Fruit fly (Drosophila melanogaster) whole organism, embryonic: ENCODE data around the gene Pif1.
A peak's percentile ranks its signal among the peaks of the same experiment; 100 is the strongest.

Source experiments
- Asciz ChIP-seq: fragments of 200-800 bp; sonication (Bioruptor generic); optimal IDR thresholded peaks from 2 replicates; lab custom pipeline; 2017; ENCODE audit warnings: missing biosample characterization, mild to moderate bottlenecking, missing genetic modification characterization, missing genetic modification reagents
- Bgb ChIP-seq: fragments of 200-800 bp; sonication (Bioruptor generic); IDR thresholded peaks from 2 replicates; pipeline ENCODE4 v1.3.6; 2022; ENCODE audit warnings: missing biosample characterization, missing genetic modification characterization; ENCODE audit not compliant: partially characterized antibody
- CG10209 ChIP-seq: fragments of 200-800 bp; sonication (Bioruptor generic); optimal IDR thresholded peaks from 3 replicates; lab custom pipeline; 2017; ENCODE audit warnings: missing biosample characterization, mild to moderate bottlenecking, missing genetic modification characterization, missing genetic modification reagents
- CG10654 ChIP-seq: fragments of 200-800 bp; sonication (Bioruptor generic); optimal IDR thresholded peaks from 2 replicates; lab custom pipeline; 2016; ENCODE audit warnings: missing biosample characterization, missing genetic modification characterization
- CG10979 ChIP-seq: fragments of 200-800 bp; sonication (Bioruptor generic); optimal IDR thresholded peaks from 2 replicates; lab custom pipeline; 2018; ENCODE audit warnings: missing biosample characterization, mild to moderate bottlenecking, missing genetic modification characterization, moderate library complexity
- CG11456 ChIP-seq: fragments of 200-800 bp; sonication (Bioruptor generic); IDR thresholded peaks from 3 replicates; pipeline ENCODE4 v1.3.6; 2022; ENCODE audit warnings: missing biosample characterization, missing genetic modification characterization
- CG12236 ChIP-seq: fragments of 200-800 bp; sonication (Bioruptor generic); optimal IDR thresholded peaks from 2 replicates; lab custom pipeline; 2016; ENCODE audit warnings: missing biosample characterization, missing genetic modification characterization
- CG13123 ChIP-seq: fragments of 200-800 bp; sonication (Bioruptor generic); optimal IDR thresholded peaks from 2 replicates; lab custom pipeline; 2016; ENCODE audit warnings: missing biosample characterization, missing genetic modification characterization
- CG13287 ChIP-seq: fragments of 200-800 bp; sonication (Bioruptor generic); IDR thresholded peaks from 2 replicates; pipeline ENCODE4 v1.3.6; 2022; ENCODE audit warnings: missing biosample characterization, missing genetic modification characterization; ENCODE audit not compliant: partially characterized antibody
- CG13296 ChIP-seq: fragments of 200-800 bp; sonication (Bioruptor generic); optimal IDR thresholded peaks from 3 replicates; lab custom pipeline; 2018; ENCODE audit warnings: missing biosample characterization, mild to moderate bottlenecking, missing genetic modification characterization
- CG15696 ChIP-seq: fragments of 200-800 bp; sonication (Bioruptor generic); optimal IDR thresholded peaks from 2 replicates; lab custom pipeline; 2019; ENCODE audit warnings: missing biosample characterization, mild to moderate bottlenecking, missing genetic modification characterization, moderate library complexity
- CG30403 ChIP-seq: fragments of 200-800 bp; sonication (Bioruptor generic); optimal IDR thresholded peaks from 3 replicates; lab custom pipeline; 2016; ENCODE audit warnings: missing biosample characterization, missing genetic modification characterization
- CG3838 ChIP-seq: fragments of 200-800 bp; sonication (Bioruptor generic); optimal IDR thresholded peaks from 3 replicates; lab custom pipeline; 2016; ENCODE audit warnings: missing biosample characterization, missing genetic modification characterization
- CG42726 ChIP-seq: fragments of 200-800 bp; sonication (Bioruptor generic); IDR thresholded peaks from 2 replicates; pipeline ENCODE4 v1.3.6; 2022; ENCODE audit warnings: missing biosample characterization, missing genetic modification characterization; ENCODE audit not compliant: partially characterized antibody
- CG5180 ChIP-seq: fragments of 200-800 bp; sonication (Bioruptor generic); optimal IDR thresholded peaks from 3 replicates; lab custom pipeline; 2017; ENCODE audit warnings: missing biosample characterization, missing genetic modification characterization, mild to moderate bottlenecking, moderate library complexity, missing genetic modification reagents
- CG6175 ChIP-seq: fragments of 200-800 bp; sonication (Bioruptor generic); IDR thresholded peaks from 3 replicates; pipeline ENCODE4 v1.3.6; 2022; ENCODE audit warnings: missing biosample characterization, missing genetic modification characterization
- CG8478 ChIP-seq: fragments of >200 bp; optimal IDR thresholded peaks from 2 replicates; lab custom pipeline; 2018
- CG9609 ChIP-seq: fragments of 200-800 bp; sonication (Bioruptor generic); optimal IDR thresholded peaks from 3 replicates; lab custom pipeline; 2016; ENCODE audit warnings: missing biosample characterization, missing genetic modification characterization
- CoRest ChIP-seq: fragments of 200-800 bp; sonication (Bioruptor generic); optimal IDR thresholded peaks from 3 replicates; lab custom pipeline; 2018; ENCODE audit warnings: missing biosample characterization, mild to moderate bottlenecking, missing genetic modification characterization, moderate library complexity
- D ChIP-seq, 2 experiments: fragments of 200-800 bp in 1 of 2; fragments of >200 bp in 1 of 2; sonication (Bioruptor generic) in 1 of 2; optimal IDR thresholded peaks; 2 replicates in 1 of 2; 3 replicates in 1 of 2; lab custom pipeline; 2017; ENCODE audit warnings: mild to moderate bottlenecking in 1 of 2, missing biosample characterization in 1 of 2, missing genetic modification characterization in 1 of 2, missing genetic modification reagents in 1 of 2
- Dbx ChIP-seq: fragments of 200-800 bp; sonication (Bioruptor generic); IDR thresholded peaks from 3 replicates; pipeline ENCODE4 v1.3.6; 2022; ENCODE audit warnings: missing biosample characterization, missing genetic modification characterization
- Dref ChIP-seq: fragments of 200-800 bp; sonication (Bioruptor generic); IDR thresholded peaks from 2 replicates; pipeline ENCODE4 v1.3.6; 2022; ENCODE audit warnings: missing biosample characterization, missing genetic modification characterization
- Gug ChIP-seq: fragments of 200-800 bp; sonication (Bioruptor generic); IDR thresholded peaks from 4 replicates; pipeline ENCODE4 v1.3.6; 2022; ENCODE audit warnings: missing biosample characterization, missing genetic modification characterization
- H2.0 ChIP-seq: fragments of 200-800 bp; sonication (Bioruptor generic); IDR thresholded peaks from 2 replicates; pipeline ENCODE4 v1.3.6; 2022; ENCODE audit warnings: missing biosample characterization, missing genetic modification characterization
- HmgD ChIP-seq: fragments of 200-800 bp; sonication (Bioruptor generic); optimal IDR thresholded peaks from 3 replicates; lab custom pipeline; 2016; ENCODE audit warnings: missing biosample characterization, missing genetic modification characterization
- Nf-YA ChIP-seq: fragments of 200-800 bp; sonication (Bioruptor generic); IDR thresholded peaks from 2 replicates; pipeline ENCODE4 v1.3.6; 2022; ENCODE audit warnings: missing biosample characterization, missing genetic modification characterization
- Ssrp ChIP-seq: fragments of 200-800 bp; sonication (Bioruptor generic); optimal IDR thresholded peaks from 2 replicates; lab custom pipeline; 2018; ENCODE audit warnings: missing biosample characterization, mild to moderate bottlenecking, missing genetic modification characterization, moderate library complexity
- ac ChIP-seq: fragments of 200-800 bp; sonication (Bioruptor generic); optimal IDR thresholded peaks from 3 replicates; lab custom pipeline; 2017; ENCODE audit warnings: missing biosample characterization, mild to moderate bottlenecking, missing genetic modification characterization
- ap ChIP-seq: fragments of 200-800 bp; sonication (Bioruptor generic); IDR thresholded peaks from 2 replicates; pipeline ENCODE4 v1.3.6; 2022; ENCODE audit warnings: missing biosample characterization, missing genetic modification characterization
- bcd ChIP-seq: fragments of 200-800 bp; sonication (Bioruptor generic); optimal IDR thresholded peaks from 2 replicates; lab custom pipeline; 2017; ENCODE audit warnings: missing biosample characterization, mild to moderate bottlenecking, missing genetic modification characterization
- bowl ChIP-seq: fragments of 200-800 bp; sonication (Bioruptor generic); IDR thresholded peaks from 2 replicates; pipeline ENCODE4 v1.3.6; 2022; ENCODE audit warnings: missing biosample characterization, missing genetic modification characterization
- fd64A ChIP-seq: fragments of 200-800 bp; sonication (Bioruptor generic); optimal IDR thresholded peaks from 3 replicates; lab custom pipeline; 2018; ENCODE audit warnings: missing biosample characterization, mild to moderate bottlenecking, missing genetic modification characterization
- gcm ChIP-seq: fragments of 200-800 bp; sonication (Bioruptor generic); optimal IDR thresholded peaks from 2 replicates; lab custom pipeline; 2019; ENCODE audit warnings: missing biosample characterization, mild to moderate bottlenecking, missing genetic modification characterization, moderate library complexity
- h ChIP-seq: fragments of >200 bp; optimal IDR thresholded peaks from 2 replicates; lab custom pipeline; 2017
- hb ChIP-seq: fragments of 200-800 bp; sonication (Bioruptor generic); IDR thresholded peaks from 3 replicates; pipeline ENCODE4 v1.3.6; 2022; ENCODE audit warnings: missing biosample characterization, missing genetic modification characterization; ENCODE audit not compliant: partially characterized antibody
- her ChIP-seq: fragments of 200-800 bp; sonication (Bioruptor generic); optimal IDR thresholded peaks from 2 replicates; lab custom pipeline; 2016; ENCODE audit warnings: missing biosample characterization, missing genetic modification characterization
- hkb ChIP-seq, 2 experiments: fragments of 200-800 bp in 1 of 2; fragments of >200 bp in 1 of 2; sonication (Bioruptor generic) in 1 of 2; IDR thresholded peaks in 1 of 2; optimal IDR thresholded peaks in 1 of 2; 2 replicates each; pipeline versions ENCODE4 v1.3.6 to Lab custom; 2017 to 2022; ENCODE audit warnings: missing biosample characterization in 1 of 2, missing genetic modification characterization in 1 of 2
- mld ChIP-seq: fragments of 200-800 bp; sonication (Bioruptor generic); IDR thresholded peaks from 3 replicates; pipeline ENCODE4 v1.3.6; 2022; ENCODE audit warnings: missing biosample characterization, missing genetic modification characterization; ENCODE audit not compliant: partially characterized antibody
- run ChIP-seq: fragments of 200-800 bp; sonication (Bioruptor generic); optimal IDR thresholded peaks from 3 replicates; lab custom pipeline; 2018; ENCODE audit warnings: missing biosample characterization, mild to moderate bottlenecking, missing genetic modification characterization
- salm ChIP-seq: fragments of 200-800 bp; sonication (Bioruptor generic); optimal IDR thresholded peaks from 2 replicates; lab custom pipeline; 2018; ENCODE audit warnings: missing biosample characterization, mild to moderate bottlenecking, missing genetic modification characterization
- scrt ChIP-seq: fragments of 200-800 bp; sonication (Bioruptor generic); optimal IDR thresholded peaks from 2 replicates; lab custom pipeline; 2018; ENCODE audit warnings: missing biosample characterization, mild to moderate bottlenecking, missing genetic modification characterization, moderate library complexity
- sr ChIP-seq: fragments of 200-800 bp; sonication (Bioruptor generic); IDR thresholded peaks from 3 replicates; pipeline ENCODE4 v1.3.6; 2022; ENCODE audit warnings: missing biosample characterization, missing genetic modification characterization
- stc ChIP-seq: fragments of 200-800 bp; sonication (Bioruptor generic); IDR thresholded peaks from 2 replicates; pipeline ENCODE4 v1.3.6; 2022; ENCODE audit warnings: missing biosample characterization, missing genetic modification characterization
- tap ChIP-seq: fragments of 200-800 bp; optimal IDR thresholded peaks from 3 replicates; lab custom pipeline; 2019; ENCODE audit warnings: missing biosample characterization, mild to moderate bottlenecking, missing genetic modification characterization, moderate library complexity
- vnd ChIP-seq: fragments of 200-800 bp; sonication (Bioruptor generic); IDR thresholded peaks from 3 replicates; pipeline ENCODE4 v1.3.6; 2022; ENCODE audit warnings: missing biosample characterization, missing genetic modification characterization; ENCODE audit not compliant: partially characterized antibody
- zen ChIP-seq: fragments of 200-800 bp; sonication (Bioruptor generic); optimal IDR thresholded peaks from 3 replicates; lab custom pipeline; 2018; ENCODE audit warnings: missing biosample characterization, mild to moderate bottlenecking, missing genetic modification characterization, moderate library complexity
- zfh1 ChIP-seq: fragments of 200-800 bp; sonication (Bioruptor generic); IDR thresholded peaks from 3 replicates; pipeline ENCODE4 v1.3.6; 2022; ENCODE audit warnings: missing biosample characterization, missing genetic modification characterization

The Pif1 gene

dm6 chr2L:3507209-3508164, 37.7 kb upstream of the Pif1 start, which contains the start of gene tim (continued):
- TF ChIP-seq CoRest (tag; lab: Kevin White, UChicago) (peak; percentile 46), CG11456 (0 out of 3 replicates have a peak, but pooled peaks have one; percentile 44), Dref (GFP tag; lab: Robert Waterston, UW) (peak; percentile 34), CG42726 (GFP tag; lab: Robert Waterston, UW) (0 out of 2 replicates have a peak, but pooled peaks have one; percentile 24), CG13123 (GFP tag; lab: Kevin White, UChicago) (no peak), CG6175 (GFP tag; lab: Robert Waterston, UW) (no peak), zfh1 (GFP tag; lab: Robert Waterston, UW) (0 out of 3 replicates have a peak, but pooled peaks have one; percentile 20), CG30403 (GFP tag; lab: Kevin White, UChicago) (peak; percentile 57), scrt (GFP tag; lab: Kevin White, UChicago) (no peak), CG13296 (no peak), h (lab: Kevin White, UChicago) (no peak), CG10209 (peak; percentile 31), Bgb (peak; percentile 28; the same call in 1 of the 2 replicates), CG10654 (GFP tag; lab: Kevin White, UChicago) (peak; percentile 16), ap (GFP tag; lab: Robert Waterston, UW) (0 out of 2 replicates have a peak, but pooled peaks have one; percentile 14), her (GFP tag; lab: Kevin White, UChicago) (no peak), hkb (optimal IDR thresholded peaks at IDR 0.05; lab: Kevin White, UChicago) (no peak), hkb (GFP tag; IDR thresholded peaks at IDR 0.05; lab: Robert Waterston, UW) (peak; percentile 14; the same call in 1 of the 2 replicates), bowl (GFP tag; lab: Robert Waterston, UW) (no peak; the same call in 1 of the 2 replicates), zen (no peak), ac (GFP tag; lab: Kevin White, UChicago) (no peak), HmgD (GFP tag; lab: Kevin White, UChicago) (no peak), H2.0 (GFP tag; lab: Robert Waterston, UW) (no peak), hb (GFP tag; lab: Robert Waterston, UW) (no peak), D (optimal IDR thresholded peaks at IDR 0.05; lab: Kevin White, UChicago) (no peak), D (GFP tag; optimal IDR thresholded peaks at IDR 0.05; lab: Kevin White, UChicago) (peak; percentile 29), CG9609 (GFP tag; lab: Kevin White, UChicago) (no peak), vnd (GFP tag; lab: Robert Waterston, UW) (no peak), gcm (GFP tag; lab: Kevin White, UChicago) (no peak), tap (no peak), Ssrp (tag; lab: Kevin White, UChicago) (peak; percentile 40), CG13287 (GFP tag; lab: Robert Waterston, UW) (peak; percentile 25; the same call in 1 of the 2 replicates), fd64A (GFP tag; lab: Kevin White, UChicago) (no peak), stc (GFP tag; lab: Robert Waterston, UW) (no peak), bcd (GFP tag; lab: Kevin White, UChicago) (peak; percentile 42), mld (no peak), salm (peak; percentile 1), sr (peak; percentile 91), CG15696 (tag; lab: Kevin White, UChicago) (no peak), CG10979 (peak; percentile 50), run (tag; lab: Kevin White, UChicago) (peak; percentile 5), CG8478 (lab: Kevin White, UChicago) (no peak), Gug (no peak), CG3838 (GFP tag; lab: Kevin White, UChicago) (no peak), Asciz (GFP tag; lab: Kevin White, UChicago) (peak; percentile 19), Dbx (0 out of 3 replicates have a peak, but pooled peaks have one; percentile 7), CG5180 (no peak), CG12236 (GFP tag; lab: Kevin White, UChicago) (no peak), Nf-YA (GFP tag; lab: Robert Waterston, UW) (0 out of 2 replicates have a peak, but pooled peaks have one; percentile 15)
